Worm (Caenorhabditis elegans): Measurements from ENCODE around the gene ZK892.4.

ZK892.4 gene

ce11 chrII:10014384-10014783, 8.0 kb downstream of the ZK892.4 start:
- TF ChIP-seq mdl-1 (tag; optimal IDR thresholded peaks at IDR 0.05) (no peak), lsy-2 (tag; optimal IDR thresholded peaks at IDR 0.05) (no peak), lin-39 (tag; optimal IDR thresholded peaks at IDR 0.05) (no peak), unc-62 (GFP tag; optimal IDR thresholded peaks at IDR 0.05) (no peak), ceh-82 (tag; optimal IDR thresholded peaks at IDR 0.05) (no peak), nhr-237 (tag; optimal IDR thresholded peaks at IDR 0.05) (no peak), nhr-77 (tag; optimal IDR thresholded peaks at IDR 0.05) (no peak), ztf-4 (tag; optimal IDR thresholded peaks at IDR 0.05) (no peak), sma-9 (GFP tag; optimal IDR thresholded peaks at IDR 0.05) (no peak), sma-9 (tag; optimal IDR thresholded peaks at IDR 0.05) (no peak)

- TF ChIP-seq lin-11 (tag; optimal IDR thresholded peaks at IDR 0.05), result peak; percentile 24
- peak; percentile 6 to 12 for TF ChIP-seq mdl-1 (tag; optimal IDR thresholded peaks at IDR 0.05)
- no peak for TF ChIP-seq lin-39 (tag; optimal IDR thresholded peaks at IDR 0.05)
- peak; percentile 40 for TF ChIP-seq F13H6.1 (tag; optimal IDR thresholded peaks at IDR 0.05)
- TF ChIP-seq egl-27 (tag; optimal IDR thresholded peaks at IDR 0.05), result no peak
- no peak for TF ChIP-seq mab-5 (tag; optimal IDR thresholded peaks at IDR 0.05)
- TF ChIP-seq nhr-77 (tag; optimal IDR thresholded peaks at IDR 0.05), result no peak
- no peak for TF ChIP-seq ceh-16 (tag; optimal IDR thresholded peaks at IDR 0.05)
- no peak for TF ChIP-seq lin-13 (GFP tag; optimal IDR thresholded peaks at IDR 0.05)
- peak; percentile 44 for TF ChIP-seq nhr-129 (tag; optimal IDR thresholded peaks at IDR 0.05)
- TF ChIP-seq nhr-25 (tag; optimal IDR thresholded peaks at IDR 0.05), result no peak
- TF ChIP-seq sma-9 (GFP tag; optimal IDR thresholded peaks at IDR 0.05), result peak; percentile 36
- TF ChIP-seq sma-9 (tag; optimal IDR thresholded peaks at IDR 0.05), result no peak
- TF ChIP-seq sma-3 (GFP tag; optimal IDR thresholded peaks at IDR 0.05), result peak; percentile 10
These were observed 9.6 kb downstream of the ZK892.4 start, which contains the start of gene lec-2 for ce11 chrII:10016013-10016412. Gene lec-2 (minus strand): TSS chrII:10016183.

ce11 chrII:10017528-10017927, 11.2 kb downstream of the ZK892.4 start:
- TF ChIP-seq mab-5 (tag; optimal IDR thresholded peaks at IDR 0.05), result no peak

- TF ChIP-seq elt-3 (tag; optimal IDR thresholded peaks at IDR 0.05) (no peak), gmeb-1 (tag; optimal IDR thresholded peaks at IDR 0.05) (peak; percentile 30), nhr-25 (tag; optimal IDR thresholded peaks at IDR 0.05) (peak; percentile 59)
These were observed 13.3 kb downstream of the ZK892.4 start for ce11 chrII:10019669-10020068.

ce11 chrII:10021749-10022148, 15.4 kb downstream of the ZK892.4 start:
- TF ChIP-seq unc-55 (GFP tag; optimal IDR thresholded peaks at IDR 0.05) (no peak), nhr-237 (tag; optimal IDR thresholded peaks at IDR 0.05) (no peak), ztf-1 (GFP tag; conservative IDR thresholded peaks at IDR 0.05) (no peak), Y55F3AM.14 (GFP tag; optimal IDR thresholded peaks at IDR 0.05) (no peak), ZK546.5 (tag; optimal IDR thresholded peaks at IDR 0.05) (no peak), C34F6.9 (tag; optimal IDR thresholded peaks at IDR 0.05) (no peak), dmd-4 (tag; optimal IDR thresholded peaks at IDR 0.05) (no peak), crh-2 (tag; optimal IDR thresholded peaks at IDR 0.05) (no peak), sem-4 (tag; optimal IDR thresholded peaks at IDR 0.05) (no peak), skn-1 (tag; optimal IDR thresholded peaks at IDR 0.05) (no peak), egl-27 (tag; optimal IDR thresholded peaks at IDR 0.05) (no peak), mdl-1 (tag; optimal IDR thresholded peaks at IDR 0.05) (no peak), unc-62 (GFP tag; optimal IDR thresholded peaks at IDR 0.05) (no peak), nhr-10 (tag; optimal IDR thresholded peaks at IDR 0.05) (no peak), fos-1 (tag; optimal IDR thresholded peaks at IDR 0.05) (no peak), gmeb-1 (tag; optimal IDR thresholded peaks at IDR 0.05) (no peak), peb-1 (tag; optimal IDR thresholded peaks at IDR 0.05) (no peak)

- TF ChIP-seq nhr-11 (tag; optimal IDR thresholded peaks at IDR 0.05), result no peak
- no peak for TF ChIP-seq nhr-23 (tag; optimal IDR thresholded peaks at IDR 0.05)
- no peak for TF ChIP-seq blmp-1 (tag; optimal IDR thresholded peaks at IDR 0.05; ENCODE audit: insufficient read depth)
- TF ChIP-seq ceh-82 (tag; optimal IDR thresholded peaks at IDR 0.05), result no peak
- TF ChIP-seq unc-62 (GFP tag; optimal IDR thresholded peaks at IDR 0.05), result no peak
- TF ChIP-seq nhr-129 (tag; optimal IDR thresholded peaks at IDR 0.05), result peak; percentile 58
- TF ChIP-seq egl-27 (tag; optimal IDR thresholded peaks at IDR 0.05), result no peak
- no peak for TF ChIP-seq ceh-16 (tag; optimal IDR thresholded peaks at IDR 0.05)
These were observed 18.7 kb downstream of the ZK892.4 start for ce11 chrII:10025059-10025458.
